Worm (Caenorhabditis elegans) whole organism, mixed stage, embryonic: ENCODE measurements around the gene F28B12.1.

ENCODE experiments used
- blmp-1 ChIP-seq: fragments of 150-350 bp; optimal IDR thresholded peaks from 2 replicates; lab custom pipeline; 2014; ENCODE audit warnings: missing biosample characterization, missing genetic modification characterization
- ces-1 ChIP-seq: fragments of 150-350 bp; optimal IDR thresholded peaks from 2 replicates; lab custom pipeline; 2014; ENCODE audit warnings: missing biosample characterization, missing genetic modification reagents, missing genetic modification characterization
- elt-3 ChIP-seq: fragments of 150-350 bp; optimal IDR thresholded peaks from 2 replicates; lab custom pipeline; 2014; ENCODE audit warnings: missing biosample characterization, missing genetic modification characterization
- mab-5 ChIP-seq: fragments of 150-350 bp; optimal IDR thresholded peaks from 2 replicates; lab custom pipeline; 2014; ENCODE audit warnings: missing biosample characterization, missing genetic modification characterization
- mep-1 ChIP-seq: fragments of 150-350 bp; optimal IDR thresholded peaks from 2 replicates; lab custom pipeline; 2017; ENCODE audit warnings: missing biosample characterization, missing genetic modification reagents, missing genetic modification characterization, inconsistent platforms
- nhr-237 ChIP-seq: fragments of 150-350 bp; optimal IDR thresholded peaks from 2 replicates; lab custom pipeline; 2014; ENCODE audit warnings: missing biosample characterization, missing genetic modification characterization
- pha-4 ChIP-seq: fragments of 150-350 bp; optimal IDR thresholded peaks from 2 replicates; lab custom pipeline; 2018; ENCODE audit warnings: missing biosample characterization, missing genetic modification reagents, missing genetic modification characterization
- unc-39 ChIP-seq: fragments of 150-350 bp; optimal IDR thresholded peaks from 2 replicates; lab custom pipeline; 2014; ENCODE audit warnings: missing biosample characterization, missing genetic modification characterization
- unc-62 ChIP-seq: fragments of 150-350 bp; optimal IDR thresholded peaks from 2 replicates; lab custom pipeline; 2014; ENCODE audit warnings: missing biosample characterization, missing genetic modification reagents, missing genetic modification characterization

DNA sequence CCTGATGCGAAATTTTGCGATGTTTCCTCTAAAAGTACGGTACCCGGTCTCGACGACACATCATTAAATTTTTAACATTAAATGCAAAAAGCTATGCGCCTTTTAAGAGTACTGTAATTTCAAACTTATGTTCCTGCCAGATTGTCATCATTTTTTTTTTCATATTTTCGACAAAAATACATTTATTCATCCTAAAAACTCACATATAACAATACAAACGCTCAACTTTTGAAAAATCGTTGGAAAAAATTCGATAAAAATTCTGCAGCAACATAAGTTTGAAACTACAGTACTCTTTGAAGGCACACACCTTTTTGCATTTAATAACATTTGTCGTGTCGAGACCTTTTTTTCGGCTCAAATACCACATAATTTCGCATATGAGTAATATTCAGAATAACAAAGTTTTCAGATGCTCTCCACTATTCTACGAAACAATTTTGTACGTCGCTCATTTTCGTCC, 25.7 kb upstream of the F28B12.1 start, which contains the start of gene frh-1:
- TF ChIP-seq unc-62 (GFP tag; lab: Kevin White, UChicago) = no peak
- no peak for TF ChIP-seq mep-1 (tag; lab: Kevin White, UChicago)
- TF ChIP-seq pha-4 = no peak
- TF ChIP-seq elt-3 (tag; lab: Kevin White, UChicago) = no peak
- TF ChIP-seq mab-5 (tag; lab: Kevin White, UChicago) = no peak
- TF ChIP-seq blmp-1 (tag; lab: Kevin White, UChicago) = no peak
- no peak for TF ChIP-seq nhr-237 (tag; lab: Kevin White, UChicago)
- TF ChIP-seq ces-1 (GFP tag; lab: Kevin White, UChicago) = no peak
- no peak for TF ChIP-seq unc-39
